Worm (Caenorhabditis elegans) whole organism, L2 larva: Measurements from ENCODE around the gene dpyd-1.

Source experiments
- ZK546.5 ChIP-seq: sonication (generic microtip); optimal IDR thresholded peaks from 2 replicates; lab custom pipeline; 2017; ENCODE audit warnings: missing biosample characterization, missing genetic modification characterization
- alr-1 ChIP-seq: fragments of 150-350 bp; optimal IDR thresholded peaks from 2 replicates; lab custom pipeline; 2014; ENCODE audit warnings: missing biosample characterization, missing genetic modification characterization
- ceh-82 ChIP-seq: fragments of 150-350 bp; optimal IDR thresholded peaks from 2 replicates; lab custom pipeline; 2014; ENCODE audit warnings: missing biosample characterization, missing genetic modification characterization
- nhr-12 ChIP-seq: fragments of 150-350 bp; optimal IDR thresholded peaks from 2 replicates; lab custom pipeline; 2014; ENCODE audit warnings: missing biosample characterization, missing genetic modification characterization
- nhr-25 ChIP-seq: fragments of 150-350 bp; sonication (generic microtip); optimal IDR thresholded peaks from 3 replicates; lab custom pipeline; 2014; ENCODE audit warnings: missing biosample characterization, missing genetic modification characterization
- unc-39 ChIP-seq: fragments of 150-350 bp; optimal IDR thresholded peaks from 2 replicates; lab custom pipeline; 2014; ENCODE audit warnings: missing biosample characterization, missing genetic modification characterization
- unc-62 ChIP-seq: fragments of 150-350 bp; optimal IDR thresholded peaks from 2 replicates; lab custom pipeline; 2014; ENCODE audit warnings: missing biosample characterization, missing genetic modification reagents, missing genetic modification characterization

DNA sequence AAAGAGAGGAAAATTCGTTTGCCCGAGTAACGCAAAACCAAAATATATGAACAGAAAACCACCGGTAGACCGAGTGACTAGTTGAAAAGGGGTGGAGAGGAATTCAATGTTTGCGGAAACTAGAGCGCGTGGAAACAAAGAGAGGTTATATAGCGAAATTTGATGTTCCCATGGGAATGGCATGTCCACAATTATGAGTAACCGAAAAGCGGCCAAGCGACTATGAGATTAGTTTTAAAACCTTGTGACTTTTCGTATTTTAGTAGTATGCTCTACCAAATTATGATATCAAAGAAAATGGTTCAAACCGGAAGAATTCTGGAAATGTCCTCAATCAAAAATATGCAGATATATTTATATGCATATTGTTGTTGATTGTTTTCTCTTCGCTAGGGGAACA, 45.0 kb downstream of the dpyd-1 start:
- TF ChIP-seq nhr-25 (no peak), alr-1 (no peak), nhr-12 (tag; lab: Kevin White, UChicago) (no peak), unc-39 (tag; lab: Kevin White, UChicago) (no peak), ceh-82 (no peak), ZK546.5 (tag; lab: Kevin White, UChicago) (no peak), unc-62 (no peak)
